Worm (Caenorhabditis elegans) whole organism, L4 larva: ENCODE data around the gene W04H10.6.
A peak's percentile ranks its signal among the peaks of the same experiment; 100 is the strongest.

Source experiments
- F26F4.8 ChIP-seq: fragments of 200-800 bp; sonication (Bioruptor generic); conservative IDR thresholded peaks from 2 replicates; pipeline ENCODE4 v1.3.6; 2022; ENCODE audit warnings: missing genetic modification characterization, missing compliant biosample characterization
- F37D6.2 ChIP-seq: sonication (generic microtip); optimal IDR thresholded peaks from 2 replicates; lab custom pipeline; 2016; ENCODE audit warnings: mild to moderate bottlenecking, missing genetic modification characterization, missing compliant biosample characterization
- Y105C5A.15 ChIP-seq: fragments of 200-800 bp; sonication (Bioruptor generic); IDR thresholded peaks from 2 replicates; pipeline ENCODE4 v1.3.6; 2022; ENCODE audit warnings: missing genetic modification characterization, missing compliant biosample characterization
- Y48G9A.11 ChIP-seq: fragments of 200-800 bp; sonication (Bioruptor generic); IDR thresholded peaks from 2 replicates; pipeline ENCODE4 v1.3.6; 2022; ENCODE audit warnings: missing genetic modification reagents, missing genetic modification characterization, missing compliant biosample characterization
- Y5F2A.4 ChIP-seq: fragments of 200-800 bp; sonication (Bioruptor generic); optimal IDR thresholded peaks from 2 replicates; lab custom pipeline; 2018; ENCODE audit warnings: mild to moderate bottlenecking, missing genetic modification characterization, missing compliant biosample characterization
- aha-1 ChIP-seq: fragments of 150-350 bp; peaks from one replicate; lab custom pipeline; 2014; ENCODE audit warnings: missing biosample characterization, missing genetic modification characterization
- aly-2 ChIP-seq: sonication (generic microtip); optimal IDR thresholded peaks from 2 replicates; lab custom pipeline; 2018; ENCODE audit warnings: missing biosample characterization, missing genetic modification characterization
- ceh-32 ChIP-seq: sonication (generic microtip); optimal IDR thresholded peaks from 2 replicates; lab custom pipeline; 2016; ENCODE audit warnings: mild to moderate bottlenecking, missing genetic modification characterization, missing compliant biosample characterization; ENCODE audit not compliant: poor library complexity
- ces-1 ChIP-seq: fragments of 150-350 bp; sonication (generic microtip); optimal IDR thresholded peaks from 4 replicates; lab custom pipeline; 2014; ENCODE audit warnings: missing biosample characterization, missing genetic modification reagents, missing genetic modification characterization
- cey-2 ChIP-seq: sonication (generic microtip); optimal IDR thresholded peaks from 3 replicates; lab custom pipeline; 2017; ENCODE audit warnings: missing genetic modification characterization, mild to moderate bottlenecking, missing compliant biosample characterization, antibody characterized with exemption, borderline replicate concordance; ENCODE audit not compliant: insufficient read depth
- ctbp-1 ChIP-seq: fragments of 200-800 bp; sonication (Bioruptor generic); IDR thresholded peaks from 2 replicates; pipeline ENCODE4 v1.3.6; 2022; ENCODE audit warnings: missing genetic modification reagents, missing genetic modification characterization, missing compliant biosample characterization
- dmd-9 ChIP-seq: fragments of 200-800 bp; sonication (Bioruptor generic); IDR thresholded peaks from 2 replicates; pipeline ENCODE4 v1.3.6; 2022; ENCODE audit warnings: missing genetic modification reagents, missing genetic modification characterization, missing compliant biosample characterization
- duxl-1 ChIP-seq: sonication (generic microtip); optimal IDR thresholded peaks from 2 replicates; lab custom pipeline; 2016; ENCODE audit warnings: mild to moderate bottlenecking, missing genetic modification characterization, moderate library complexity, missing compliant biosample characterization; ENCODE audit not compliant: poor library complexity
- dve-1 ChIP-seq: sonication (generic microtip); optimal IDR thresholded peaks from 2 replicates; lab custom pipeline; 2017; ENCODE audit warnings: antibody characterized with exemption, mild to moderate bottlenecking, missing genetic modification characterization, missing compliant biosample characterization; ENCODE audit not compliant: insufficient read depth
- egl-27 ChIP-seq: sonication (generic microtip); optimal IDR thresholded peaks from 3 replicates; lab custom pipeline; 2017; ENCODE audit warnings: missing biosample characterization, missing genetic modification reagents, missing genetic modification characterization
- egl-43 ChIP-seq: fragments of 200-800 bp; sonication (Bioruptor generic); IDR thresholded peaks from 2 replicates; pipeline ENCODE4 v1.3.6; 2022; ENCODE audit warnings: missing genetic modification reagents, missing genetic modification characterization, missing compliant biosample characterization
- fkh-10 ChIP-seq: fragments of 150-350 bp; optimal IDR thresholded peaks from 2 replicates; lab custom pipeline; 2014; ENCODE audit warnings: missing biosample characterization, missing genetic modification reagents, missing genetic modification characterization
- hif-1 ChIP-seq, 2 experiments: sonication (generic microtip); optimal IDR thresholded peaks; 2 replicates each; lab custom pipeline; 2016 to 2017; ENCODE audit warnings: missing compliant biosample characterization in 2 of 2, missing genetic modification characterization in 2 of 2, missing genetic modification reagents in 2 of 2, missing genotype in 2 of 2, mild to moderate bottlenecking in 1 of 2
- hlh-11 ChIP-seq: fragments of 200-800 bp; sonication (Bioruptor generic); optimal IDR thresholded peaks from 2 replicates; lab custom pipeline; 2018; ENCODE audit warnings: mild to moderate bottlenecking, missing genetic modification characterization, missing compliant biosample characterization
- hlh-30 ChIP-seq: sonication (generic microtip); optimal IDR thresholded peaks from 2 replicates; lab custom pipeline; 2017; ENCODE audit warnings: antibody characterized with exemption, mild to moderate bottlenecking, missing genetic modification characterization, missing compliant biosample characterization; ENCODE audit not compliant: insufficient read depth
- hmg-1.1 ChIP-seq: fragments of 200-800 bp; sonication (Bioruptor generic); IDR thresholded peaks from 2 replicates; pipeline ENCODE4 v1.3.6; 2022; ENCODE audit warnings: missing genetic modification reagents, missing genetic modification characterization, missing compliant biosample characterization
- lim-7 ChIP-seq: fragments of 200-800 bp; sonication (Bioruptor generic); IDR thresholded peaks from 2 replicates; pipeline ENCODE4 v1.3.6; 2022; ENCODE audit warnings: missing genetic modification characterization, missing compliant biosample characterization
- lin-1 ChIP-seq: fragments of 200-800 bp; sonication (Bioruptor generic); IDR thresholded peaks from 2 replicates; pipeline ENCODE4 v1.3.6; 2022; ENCODE audit warnings: missing genetic modification reagents, missing genetic modification characterization, missing compliant biosample characterization
- lin-29 ChIP-seq: fragments of 200-800 bp; sonication (Bioruptor generic); IDR thresholded peaks from 2 replicates; pipeline ENCODE4 v1.3.6; 2022; ENCODE audit warnings: missing genetic modification reagents, missing genetic modification characterization, missing compliant biosample characterization
- lin-38 ChIP-seq: fragments of 200-800 bp; sonication (Bioruptor generic); IDR thresholded peaks from 2 replicates; pipeline ENCODE4 v1.3.6; 2022; ENCODE audit warnings: missing genetic modification reagents, missing genetic modification characterization, missing compliant biosample characterization
- lsy-2 ChIP-seq, 2 experiments: fragments of 150-350 bp in 1 of 2; sonication (generic microtip) in 1 of 2; optimal IDR thresholded peaks; 2 replicates each; lab custom pipeline; 2014 to 2017; ENCODE audit warnings: missing biosample characterization in 2 of 2, missing genetic modification characterization in 2 of 2
- mdl-1 ChIP-seq, 2 experiments: fragments of 150-350 bp in 1 of 2; sonication (generic microtip) in 1 of 2; optimal IDR thresholded peaks; 2 replicates each; lab custom pipeline; 2014 to 2017; ENCODE audit warnings: missing biosample characterization in 2 of 2, missing genetic modification characterization in 2 of 2
- mep-1 ChIP-seq: fragments of 150-350 bp; sonication (generic microtip); optimal IDR thresholded peaks from 3 replicates; lab custom pipeline; 2014; ENCODE audit warnings: missing biosample characterization, missing genetic modification characterization
- mes-2 ChIP-seq: sonication (generic microtip); optimal IDR thresholded peaks from 2 replicates; lab custom pipeline; 2016; ENCODE audit warnings: missing genotype, mild to moderate bottlenecking, missing genetic modification characterization, missing compliant biosample characterization; ENCODE audit not compliant: poor library complexity, severe bottlenecking
- mxl-2 ChIP-seq: fragments of 200-800 bp; sonication (Bioruptor generic); conservative IDR thresholded peaks from 2 replicates; pipeline ENCODE4 v1.3.6; 2022; ENCODE audit warnings: missing genetic modification reagents, missing genetic modification characterization, missing compliant biosample characterization
- mxl-3 ChIP-seq: fragments of 200-800 bp; sonication (Bioruptor generic); optimal IDR thresholded peaks from 2 replicates; lab custom pipeline; 2018; ENCODE audit warnings: mild to moderate bottlenecking, missing genetic modification characterization, missing compliant biosample characterization
- nhr-11 ChIP-seq: fragments of 150-350 bp; optimal IDR thresholded peaks from 2 replicates; lab custom pipeline; 2014; ENCODE audit warnings: missing biosample characterization, missing genetic modification characterization
- nhr-237 ChIP-seq: sonication (generic microtip); optimal IDR thresholded peaks from 2 replicates; lab custom pipeline; 2017; ENCODE audit warnings: missing biosample characterization, missing genetic modification characterization
- nhr-25 ChIP-seq: sonication (generic microtip); optimal IDR thresholded peaks from 2 replicates; lab custom pipeline; 2017; ENCODE audit warnings: missing genetic modification characterization, mild to moderate bottlenecking, missing compliant biosample characterization, antibody characterized with exemption, moderate library complexity, borderline replicate concordance; ENCODE audit not compliant: insufficient read depth
- pha-4 ChIP-seq, 2 experiments: fragments of 150-350 bp in 1 of 2; fragments of 200-800 bp in 1 of 2; sonication (Bioruptor generic) in 1 of 2; IDR thresholded peaks in 1 of 2; optimal IDR thresholded peaks in 1 of 2; 2 replicates each; pipeline versions ENCODE4 v1.3.6 to Lab custom; 2014 to 2022; ENCODE audit warnings: missing genetic modification characterization in 2 of 2, missing genetic modification reagents in 2 of 2, missing biosample characterization in 1 of 2, missing compliant biosample characterization in 1 of 2
- pqm-1 ChIP-seq: sonication (generic microtip); optimal IDR thresholded peaks from 2 replicates; lab custom pipeline; 2017; ENCODE audit warnings: missing biosample characterization, missing genetic modification characterization
- rbr-2 ChIP-seq: sonication (generic microtip); optimal IDR thresholded peaks from 2 replicates; lab custom pipeline; 2016; ENCODE audit warnings: missing genotype, missing genetic modification characterization, missing compliant biosample characterization
- saeg-2 ChIP-seq: fragments of 200-800 bp; sonication (Bioruptor generic); IDR thresholded peaks from 2 replicates; pipeline ENCODE4 v1.3.6; 2022; ENCODE audit warnings: missing genetic modification reagents, missing genetic modification characterization, missing compliant biosample characterization
- sdz-12 ChIP-seq: fragments of 200-800 bp; sonication (Bioruptor generic); optimal IDR thresholded peaks from 2 replicates; lab custom pipeline; 2018; ENCODE audit warnings: mild to moderate bottlenecking, missing genetic modification characterization, missing compliant biosample characterization
- set-16 ChIP-seq: fragments of 200-800 bp; sonication (Bioruptor generic); IDR thresholded peaks from 2 replicates; pipeline ENCODE4 v1.3.6; 2022; ENCODE audit warnings: missing genetic modification reagents, missing genetic modification characterization, missing compliant biosample characterization
- snpc-4 ChIP-seq: fragments of 150-350 bp; optimal IDR thresholded peaks from 2 replicates; lab custom pipeline; 2014; ENCODE audit warnings: missing biosample characterization, missing genetic modification characterization
- tra-1 ChIP-seq: fragments of 200-800 bp; sonication (Bioruptor generic); IDR thresholded peaks from 2 replicates; pipeline ENCODE4 v1.3.6; 2022; ENCODE audit warnings: missing genetic modification reagents, missing genetic modification characterization, missing compliant biosample characterization
- unc-39 ChIP-seq: sonication (generic microtip); optimal IDR thresholded peaks from 2 replicates; lab custom pipeline; 2017; ENCODE audit warnings: missing biosample characterization, missing genetic modification characterization
- zag-1 ChIP-seq: fragments of 150-350 bp; optimal IDR thresholded peaks from 2 replicates; lab custom pipeline; 2014; ENCODE audit warnings: missing biosample characterization, missing genetic modification characterization
- zfp-2 ChIP-seq: sonication (generic microtip); optimal IDR thresholded peaks from 2 replicates; lab custom pipeline; 2016; ENCODE audit warnings: mild to moderate bottlenecking, missing genetic modification characterization, missing compliant biosample characterization
- zfp-3 ChIP-seq: fragments of 200-800 bp; sonication (Bioruptor generic); conservative IDR thresholded peaks from 2 replicates; pipeline ENCODE4 v1.3.6; 2022; ENCODE audit warnings: missing genetic modification reagents, missing genetic modification characterization, missing compliant biosample characterization
- ztf-7 ChIP-seq: fragments of 150-350 bp; optimal IDR thresholded peaks from 2 replicates; lab custom pipeline; 2014; ENCODE audit warnings: missing biosample characterization, missing genetic modification characterization

W04H10.6 gene

ce11 chrII:602020-602419 is 6.2 kb downstream of the W04H10.6 start, which contains the start of gene nhl-3:
nhl-3 (minus strand) TSS chrII:602120.
- no peak for TF ChIP-seq F37D6.2 (tag; lab: Kevin White, UChicago)
- no peak for TF ChIP-seq ceh-32 (tag; lab: Kevin White, UChicago)
- no peak for TF ChIP-seq saeg-2 (GFP tag; lab: Robert Waterston, UW)
- TF ChIP-seq ces-1 (GFP tag; lab: Kevin White, UChicago) = no peak
- no peak for TF ChIP-seq mep-1 (tag; lab: Kevin White, UChicago)
- no peak for TF ChIP-seq mxl-2
- no peak for TF ChIP-seq nhr-237 (tag; lab: Kevin White, UChicago)
- TF ChIP-seq pqm-1 = no peak
- no peak for TF ChIP-seq lim-7 (GFP tag; lab: Robert Waterston, UW)
- TF ChIP-seq nhr-25 (tag; lab: Kevin White, UChicago) = no peak

- TF ChIP-seq set-16 (GFP tag; lab: Robert Waterston, UW) = no peak
- TF ChIP-seq egl-27 (tag; lab: Kevin White, UChicago) = no peak
- no peak for TF ChIP-seq fkh-10 (GFP tag; lab: Kevin White, UChicago)
- peak; percentile 51 for TF ChIP-seq mes-2
- TF ChIP-seq Y105C5A.15 (GFP tag; lab: Robert Waterston, UW) = no peak
- TF ChIP-seq pha-4 (GFP tag; IDR thresholded peaks at IDR 0.05; lab: Robert Waterston, UW) = no peak
- TF ChIP-seq pha-4 (tag; optimal IDR thresholded peaks at IDR 0.05; lab: Kevin White, UChicago) = peak; percentile 70
- TF ChIP-seq nhr-11 (tag; lab: Kevin White, UChicago) = no peak
- TF ChIP-seq aha-1 (tag; lab: Kevin White, UChicago) = no peak
- no peak for TF ChIP-seq cey-2 (tag; lab: Kevin White, UChicago)
- TF ChIP-seq Y48G9A.11 (GFP tag; lab: Robert Waterston, UW) = no peak
- TF ChIP-seq hlh-11 (tag; lab: Kevin White, UChicago) = peak; percentile 21
- no peak for TF ChIP-seq zfp-3
- TF ChIP-seq rbr-2 (tag; lab: Kevin White, UChicago) = no peak
- TF ChIP-seq dve-1 = peak; percentile 67
- TF ChIP-seq mdl-1 (tag; optimal IDR thresholded peaks at IDR 0.05; lab: Kevin White, UChicago) = peak in 1 of 2 experiments; percentile 79
- no peak for TF ChIP-seq mxl-3 (GFP tag; lab: Kevin White, UChicago)
- TF ChIP-seq lin-38 (GFP tag; lab: Robert Waterston, UW) = no peak
- no peak for TF ChIP-seq ctbp-1
- TF ChIP-seq saeg-2 (GFP tag; lab: Robert Waterston, UW) = no peak
- no peak for TF ChIP-seq F37D6.2 (tag; lab: Kevin White, UChicago)
- no peak for TF ChIP-seq zfp-2 (tag; lab: Kevin White, UChicago)
- no peak for TF ChIP-seq sdz-12 (GFP tag; lab: Kevin White, UChicago)
- no peak for TF ChIP-seq lin-1
- TF ChIP-seq ztf-7 = no peak
- TF ChIP-seq hif-1 (tag; optimal IDR thresholded peaks at IDR 0.05; lab: Kevin White, UChicago) = no peak
- TF ChIP-seq tra-1 (GFP tag; lab: Robert Waterston, UW) = no peak
- peak; percentile 17; the same call in 1 of the 2 replicates for TF ChIP-seq hmg-1.1 (GFP tag; lab: Robert Waterston, UW)
- TF ChIP-seq unc-39 (tag; lab: Kevin White, UChicago) = no peak
- TF ChIP-seq aly-2 (tag; lab: Kevin White, UChicago) = no peak
- no peak for TF ChIP-seq zag-1 (tag; lab: Kevin White, UChicago)
- peak in 1 of 2 experiments; percentile 52 for TF ChIP-seq lsy-2 (tag; optimal IDR thresholded peaks at IDR 0.05; lab: Kevin White, UChicago)
- TF ChIP-seq dmd-9 (GFP tag; lab: Robert Waterston, UW) = no peak
- no peak for TF ChIP-seq snpc-4
- TF ChIP-seq mep-1 (tag; lab: Kevin White, UChicago) = peak; percentile 42
- no peak for TF ChIP-seq pqm-1
- TF ChIP-seq lin-29 = no peak
- peak; percentile 88 for TF ChIP-seq hlh-30 (tag; lab: Kevin White, UChicago)
- TF ChIP-seq Y5F2A.4 (GFP tag; lab: Kevin White, UChicago) = no peak
- TF ChIP-seq F26F4.8 = no peak
- TF ChIP-seq duxl-1 (tag; lab: Kevin White, UChicago) = no peak
- TF ChIP-seq egl-43 (GFP tag; lab: Robert Waterston, UW) = no peak
Measured at ce11 chrII:601305-601704, 6.9 kb downstream of the W04H10.6 start.
